Worm (Caenorhabditis elegans) whole organism, L4 larva: ENCODE results near the gene cdr-7.

Source experiments
- F10B5.3 ChIP-seq: sonication (generic microtip); optimal IDR thresholded peaks from 2 replicates; lab custom pipeline; 2016; ENCODE audit warnings: mild to moderate bottlenecking, missing genetic modification characterization, missing compliant biosample characterization
- R02D3.7 ChIP-seq: fragments of 150-350 bp; sonication (generic microtip); optimal IDR thresholded peaks from 3 replicates; lab custom pipeline; 2014; ENCODE audit warnings: missing biosample characterization, missing genetic modification characterization
- T20F7.1 ChIP-seq: fragments of 200-800 bp; sonication (Bioruptor generic); optimal IDR thresholded peaks from 2 replicates; lab custom pipeline; 2018; ENCODE audit warnings: mild to moderate bottlenecking, missing genetic modification characterization, missing compliant biosample characterization
- Y48G9A.11 ChIP-seq: fragments of 200-800 bp; sonication (Bioruptor generic); IDR thresholded peaks from 2 replicates; pipeline ENCODE4 v1.3.6; 2022; ENCODE audit warnings: missing genetic modification reagents, missing genetic modification characterization, missing compliant biosample characterization
- ZK546.5 ChIP-seq, 2 experiments: sonication (generic microtip); optimal IDR thresholded peaks; 2 replicates each; lab custom pipeline; 2017; ENCODE audit warnings: missing biosample characterization in 2 of 2, missing genetic modification characterization in 2 of 2
- aha-1 ChIP-seq: fragments of 150-350 bp; peaks from one replicate; lab custom pipeline; 2014; ENCODE audit warnings: missing biosample characterization, missing genetic modification characterization
- ama-1 ChIP-seq: fragments of 150-350 bp; optimal IDR thresholded peaks from 2 replicates; lab custom pipeline; 2014; ENCODE audit warnings: inconsistent platforms, mixed read lengths
- ceh-20 ChIP-seq: fragments of 200-800 bp; sonication (Bioruptor generic); IDR thresholded peaks from 2 replicates; pipeline ENCODE4 v1.3.6; 2022; ENCODE audit warnings: missing genetic modification reagents, missing genetic modification characterization, missing compliant biosample characterization
- ceh-28 ChIP-seq: fragments of 150-350 bp; optimal IDR thresholded peaks from 2 replicates; lab custom pipeline; 2014; ENCODE audit warnings: missing biosample characterization, missing genetic modification reagents, missing genetic modification characterization
- ceh-32 ChIP-seq: sonication (generic microtip); optimal IDR thresholded peaks from 2 replicates; lab custom pipeline; 2016; ENCODE audit warnings: mild to moderate bottlenecking, missing genetic modification characterization, missing compliant biosample characterization; ENCODE audit not compliant: poor library complexity
- ceh-62 ChIP-seq: sonication (generic microtip); optimal IDR thresholded peaks from 2 replicates; lab custom pipeline; 2017; ENCODE audit warnings: missing biosample characterization, missing genetic modification characterization
- cey-2 ChIP-seq: sonication (generic microtip); optimal IDR thresholded peaks from 3 replicates; lab custom pipeline; 2017; ENCODE audit warnings: missing genetic modification characterization, mild to moderate bottlenecking, missing compliant biosample characterization, antibody characterized with exemption, borderline replicate concordance; ENCODE audit not compliant: insufficient read depth
- daf-12 ChIP-seq: fragments of 150-350 bp; optimal IDR thresholded peaks from 2 replicates; lab custom pipeline; 2014; ENCODE audit warnings: missing biosample characterization, missing genetic modification reagents, missing genetic modification characterization
- daf-16 ChIP-seq, 3 experiments: sonication (generic microtip); optimal IDR thresholded peaks; 2 replicates each; lab custom pipeline; 2016 to 2017; ENCODE audit warnings: missing genetic modification characterization in 3 of 3, missing genetic modification reagents in 3 of 3, mild to moderate bottlenecking in 2 of 3, missing compliant biosample characterization in 2 of 3, missing biosample characterization in 1 of 3, moderate library complexity in 1 of 3
- daf-19 ChIP-seq: fragments of 200-800 bp; sonication (Bioruptor generic); conservative IDR thresholded peaks from 2 replicates; pipeline ENCODE4 v1.3.6; 2022; ENCODE audit warnings: missing genetic modification characterization, missing compliant biosample characterization
- dmd-6 ChIP-seq: fragments of 200-800 bp; sonication (Bioruptor generic); IDR thresholded peaks from 2 replicates; pipeline ENCODE4 v1.3.6; 2022; ENCODE audit warnings: missing genetic modification reagents, missing genetic modification characterization, missing compliant biosample characterization
- dmd-9 ChIP-seq: fragments of 200-800 bp; sonication (Bioruptor generic); IDR thresholded peaks from 2 replicates; pipeline ENCODE4 v1.3.6; 2022; ENCODE audit warnings: missing genetic modification reagents, missing genetic modification characterization, missing compliant biosample characterization
- egl-43 ChIP-seq: fragments of 200-800 bp; sonication (Bioruptor generic); IDR thresholded peaks from 2 replicates; pipeline ENCODE4 v1.3.6; 2022; ENCODE audit warnings: missing genetic modification reagents, missing genetic modification characterization, missing compliant biosample characterization
- fkh-10 ChIP-seq: fragments of 150-350 bp; optimal IDR thresholded peaks from 2 replicates; lab custom pipeline; 2014; ENCODE audit warnings: missing biosample characterization, missing genetic modification reagents, missing genetic modification characterization
- hlh-30 ChIP-seq: sonication (generic microtip); optimal IDR thresholded peaks from 2 replicates; lab custom pipeline; 2017; ENCODE audit warnings: antibody characterized with exemption, mild to moderate bottlenecking, missing genetic modification characterization, missing compliant biosample characterization; ENCODE audit not compliant: insufficient read depth
- jun-1 ChIP-seq: fragments of 150-350 bp; optimal IDR thresholded peaks from 2 replicates; lab custom pipeline; 2014; ENCODE audit warnings: missing biosample characterization, missing genetic modification reagents, missing genetic modification characterization
- lim-7 ChIP-seq: fragments of 200-800 bp; sonication (Bioruptor generic); IDR thresholded peaks from 2 replicates; pipeline ENCODE4 v1.3.6; 2022; ENCODE audit warnings: missing genetic modification characterization, missing compliant biosample characterization
- lin-29 ChIP-seq: fragments of 200-800 bp; sonication (Bioruptor generic); IDR thresholded peaks from 2 replicates; pipeline ENCODE4 v1.3.6; 2022; ENCODE audit warnings: missing genetic modification reagents, missing genetic modification characterization, missing compliant biosample characterization
- lir-3 ChIP-seq: sonication (generic microtip); optimal IDR thresholded peaks from 2 replicates; lab custom pipeline; 2016; ENCODE audit warnings: mild to moderate bottlenecking, missing genetic modification characterization, missing compliant biosample characterization
- lsy-2 ChIP-seq, 2 experiments: fragments of 150-350 bp in 1 of 2; sonication (generic microtip) in 1 of 2; optimal IDR thresholded peaks; 2 replicates each; lab custom pipeline; 2014 to 2017; ENCODE audit warnings: missing biosample characterization in 2 of 2, missing genetic modification characterization in 2 of 2
- madf-9 ChIP-seq: fragments of 200-800 bp; sonication (Bioruptor generic); conservative IDR thresholded peaks from 2 replicates; pipeline ENCODE4 v1.3.6; 2022; ENCODE audit warnings: missing genetic modification reagents, missing genetic modification characterization, missing compliant biosample characterization
- mes-2 ChIP-seq: sonication (generic microtip); optimal IDR thresholded peaks from 2 replicates; lab custom pipeline; 2016; ENCODE audit warnings: missing genotype, mild to moderate bottlenecking, missing genetic modification characterization, missing compliant biosample characterization; ENCODE audit not compliant: poor library complexity, severe bottlenecking
- nhr-10 ChIP-seq: fragments of 150-350 bp; optimal IDR thresholded peaks from 2 replicates; lab custom pipeline; 2014; ENCODE audit warnings: missing biosample characterization, missing genetic modification characterization
- nhr-25 ChIP-seq: sonication (generic microtip); optimal IDR thresholded peaks from 2 replicates; lab custom pipeline; 2017; ENCODE audit warnings: missing genetic modification characterization, mild to moderate bottlenecking, missing compliant biosample characterization, antibody characterized with exemption, moderate library complexity, borderline replicate concordance; ENCODE audit not compliant: insufficient read depth
- nhr-42 ChIP-seq: fragments of 200-800 bp; sonication (Bioruptor generic); IDR thresholded peaks from 2 replicates; pipeline ENCODE4 v1.3.6; 2022; ENCODE audit warnings: missing genetic modification characterization, missing compliant biosample characterization
- nhr-48 ChIP-seq: sonication (generic microtip); optimal IDR thresholded peaks from 2 replicates; lab custom pipeline; 2016; ENCODE audit warnings: mild to moderate bottlenecking, missing genetic modification characterization, missing compliant biosample characterization
- nhr-6 ChIP-seq: fragments of 150-350 bp; optimal IDR thresholded peaks from 2 replicates; lab custom pipeline; 2014; ENCODE audit warnings: missing biosample characterization, missing genetic modification characterization
- rbr-2 ChIP-seq: sonication (generic microtip); optimal IDR thresholded peaks from 2 replicates; lab custom pipeline; 2016; ENCODE audit warnings: missing genotype, missing genetic modification characterization, missing compliant biosample characterization
- sdz-12 ChIP-seq: fragments of 200-800 bp; sonication (Bioruptor generic); optimal IDR thresholded peaks from 2 replicates; lab custom pipeline; 2018; ENCODE audit warnings: mild to moderate bottlenecking, missing genetic modification characterization, missing compliant biosample characterization
- tra-1 ChIP-seq: fragments of 200-800 bp; sonication (Bioruptor generic); IDR thresholded peaks from 2 replicates; pipeline ENCODE4 v1.3.6; 2022; ENCODE audit warnings: missing genetic modification reagents, missing genetic modification characterization, missing compliant biosample characterization
- unc-62 ChIP-seq, 3 experiments: fragments of 150-350 bp in 1 of 3; sonication (generic microtip); optimal IDR thresholded peaks in 2 of 3; peaks in 1 of 3; 1 replicate in 1 of 3; 2 replicates in 2 of 3; lab custom pipeline; 2014 to 2017; ENCODE audit warnings: missing biosample characterization in 3 of 3, missing genetic modification characterization in 3 of 3, missing genetic modification reagents in 3 of 3, missing genotype in 1 of 3
- vab-7 ChIP-seq: fragments of 200-800 bp; sonication (Bioruptor generic); IDR thresholded peaks from 2 replicates; pipeline ENCODE4 v1.3.6; 2022; ENCODE audit warnings: missing genetic modification reagents, missing genetic modification characterization, missing compliant biosample characterization

The cdr-7 gene

ce11 chrV:12404544-12404943, 7.4 kb downstream of the cdr-7 start, which contains the start of gene K01D12.9:
K01D12.9 (minus strand) TSS chrV:12404644.
- TF ChIP-seq dmd-6 (GFP tag; lab: Robert Waterston, UW) = no peak
- TF ChIP-seq nhr-48 (tag; lab: Kevin White, UChicago) = peak; percentile 2
- no peak for TF ChIP-seq ama-1 (lab: Kevin White, UChicago)
- no peak for TF ChIP-seq tra-1 (GFP tag; lab: Robert Waterston, UW)
- TF ChIP-seq jun-1 (tag; lab: Kevin White, UChicago) = no peak
- TF ChIP-seq madf-9 (GFP tag; lab: Robert Waterston, UW) = no peak

DNA sequence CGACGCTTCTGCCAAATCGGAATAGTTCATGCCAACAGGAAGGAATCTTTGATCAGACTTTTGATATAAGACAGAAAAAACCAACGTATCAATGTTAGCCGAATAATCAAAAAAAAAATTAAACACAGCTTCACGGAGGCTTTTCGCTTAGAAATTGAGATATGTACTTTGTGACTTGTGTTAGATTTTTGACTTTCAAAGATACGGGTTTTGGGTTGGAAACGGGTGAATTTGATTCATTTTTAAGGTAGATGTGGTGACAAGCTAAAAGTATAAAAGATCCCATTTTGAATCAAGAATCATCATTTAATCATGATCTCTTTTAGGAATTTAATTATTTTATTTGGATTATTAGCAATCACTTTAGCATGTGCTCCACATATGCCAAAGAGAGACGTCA, 9.6 kb downstream of the cdr-7 start, which contains the start of gene K01D12.8:
K01D12.8 (plus strand) TSS at position 301 of the 400 bp plus-strand sequence.
- TF ChIP-seq daf-12 (tag; lab: Kevin White, UChicago) (no peak), unc-62 (GFP tag; optimal IDR thresholded peaks at IDR 0.05 in 1 of 2; lab: Kevin White, UChicago) (peak in 1 of 2 experiments; percentile 32), unc-62 (tag; optimal IDR thresholded peaks at IDR 0.05; lab: Kevin White, UChicago) (no peak)
- TF ChIP-seq, all 104 proteins: peak for 1

DNA sequence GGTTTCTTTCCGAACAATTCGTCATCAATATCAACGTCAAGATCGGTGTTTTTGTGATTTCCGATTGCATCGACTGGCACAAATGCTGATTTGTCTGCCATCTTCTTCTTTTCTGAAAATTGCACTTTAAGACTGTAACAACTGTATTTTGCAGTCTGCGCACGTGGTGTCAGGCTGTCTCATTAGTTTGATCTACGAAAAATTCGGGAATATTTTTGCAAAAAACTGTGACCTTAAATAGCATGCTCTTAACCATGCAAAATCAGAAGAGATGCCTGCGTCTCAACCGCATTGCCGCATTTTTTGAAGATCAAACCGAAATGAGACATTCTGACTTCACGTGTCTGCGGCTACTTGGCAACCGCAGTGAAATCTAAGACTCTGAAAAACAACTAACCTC, 10.5 kb downstream of the cdr-7 start, which contains the start of gene K01D12.7:
K01D12.7 (minus strand) TSS at position 101 of the 400 bp plus-strand sequence.
- TF ChIP-seq sdz-12 (GFP tag; lab: Kevin White, UChicago) (no peak), nhr-25 (tag; lab: Kevin White, UChicago) (no peak), ceh-20 (no peak), vab-7 (no peak), dmd-9 (GFP tag; lab: Robert Waterston, UW) (no peak), nhr-10 (tag; lab: Kevin White, UChicago) (no peak), mes-2 (tag; lab: Kevin White, UChicago) (no peak), lsy-2 (tag; optimal IDR thresholded peaks at IDR 0.05; lab: Kevin White, UChicago) (no peak), F10B5.3 (tag; lab: Kevin White, UChicago) (no peak), hlh-30 (no peak), ama-1 (lab: Kevin White, UChicago) (no peak)
- TF ChIP-seq, all 104 proteins: peak for 0

DNA sequence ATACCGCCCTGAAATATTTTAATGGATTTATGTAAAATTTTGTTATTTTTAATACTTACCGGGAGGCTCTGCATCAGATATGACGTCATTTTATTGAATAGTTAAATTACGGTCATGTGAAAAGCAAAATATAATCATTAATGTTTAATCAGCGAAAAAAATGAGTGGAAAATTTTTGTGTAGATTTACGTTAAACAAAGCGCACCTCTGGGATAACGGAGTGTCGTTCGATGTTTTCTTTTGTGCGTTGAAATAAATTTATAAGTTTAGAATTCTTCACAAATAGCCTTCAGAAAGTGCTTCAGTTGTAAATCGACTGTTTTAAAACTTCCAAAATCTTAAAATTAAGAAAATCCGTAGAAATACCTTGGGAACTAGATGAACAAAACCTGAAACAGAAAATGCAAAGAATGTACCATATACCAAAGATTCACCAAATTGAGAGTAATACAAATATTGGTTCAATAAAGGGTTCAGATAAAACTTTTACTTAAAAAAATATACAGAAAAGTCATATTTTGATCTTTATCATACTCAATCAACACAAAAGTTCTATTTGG, 11.2 kb downstream of the cdr-7 start, which contains the start of the genes K01D12.20 and miga-1:
K01D12.20 (minus strand) TSS at position 138 of the 560 bp plus-strand sequence.
miga-1 (minus strand) TSS at position 183 of the 560 bp plus-strand sequence.
- TF ChIP-seq nhr-6 (peak; percentile 92), aha-1 (tag; lab: Kevin White, UChicago) (peak; percentile 69), daf-19 (GFP tag; lab: Robert Waterston, UW) (no peak), fkh-10 (GFP tag; lab: Kevin White, UChicago) (no peak), ZK546.5 (tag; optimal IDR thresholded peaks at IDR 0.05; lab: Kevin White, UChicago) (no peak), nhr-42 (no peak), ceh-32 (tag; lab: Kevin White, UChicago) (no peak), hlh-30 (peak; percentile 42), lim-7 (GFP tag; lab: Robert Waterston, UW) (no peak), sdz-12 (GFP tag; lab: Kevin White, UChicago) (no peak), lin-29 (no peak), R02D3.7 (tag; lab: Kevin White, UChicago) (peak; percentile 78), rbr-2 (tag; lab: Kevin White, UChicago) (peak; percentile 4), daf-16 (GFP tag; optimal IDR thresholded peaks at IDR 0.05; lab: Kevin White, UChicago) (no peak), daf-16 (tag; optimal IDR thresholded peaks at IDR 0.05; lab: Kevin White, UChicago) (peak; percentile 38), Y48G9A.11 (GFP tag; lab: Robert Waterston, UW) (peak; percentile 97), cey-2 (tag; lab: Kevin White, UChicago) (no peak), egl-43 (no peak), ceh-62 (tag; lab: Kevin White, UChicago) (no peak), lir-3 (tag; lab: Kevin White, UChicago) (no peak), T20F7.1 (GFP tag; lab: Kevin White, UChicago) (peak; percentile 97), ceh-28 (tag; lab: Kevin White, UChicago) (no peak)
